Worm (Caenorhabditis elegans): ENCODE data around the gene nhr-204.

ce11 chrV:234572-234971 lies 24.1 kb downstream of the nhr-204 start, which contains the start of gene kin-33:
- no peak for TF ChIP-seq hlh-1 (tag; optimal IDR thresholded peaks at IDR 0.05)
- no peak for TF ChIP-seq pha-4 (tag; optimal IDR thresholded peaks at IDR 0.05)
- TF ChIP-seq ztf-11 (tag; optimal IDR thresholded peaks at IDR 0.05) = no peak
- TF ChIP-seq unc-39 (tag; optimal IDR thresholded peaks at IDR 0.05) = no peak
- TF ChIP-seq unc-62 (GFP tag; optimal IDR thresholded peaks at IDR 0.05) = no peak
- no peak for TF ChIP-seq ceh-43 (GFP tag; optimal IDR thresholded peaks at IDR 0.05)
- no peak for TF ChIP-seq lsy-2 (tag; optimal IDR thresholded peaks at IDR 0.05)
- no peak for TF ChIP-seq nhr-237 (tag; optimal IDR thresholded peaks at IDR 0.05)

All from whole organism, mixed stage, embryonic.